Fruit fly (Drosophila melanogaster): ENCODE data around the gene Drsl2.

The Drsl2 gene

DNA sequence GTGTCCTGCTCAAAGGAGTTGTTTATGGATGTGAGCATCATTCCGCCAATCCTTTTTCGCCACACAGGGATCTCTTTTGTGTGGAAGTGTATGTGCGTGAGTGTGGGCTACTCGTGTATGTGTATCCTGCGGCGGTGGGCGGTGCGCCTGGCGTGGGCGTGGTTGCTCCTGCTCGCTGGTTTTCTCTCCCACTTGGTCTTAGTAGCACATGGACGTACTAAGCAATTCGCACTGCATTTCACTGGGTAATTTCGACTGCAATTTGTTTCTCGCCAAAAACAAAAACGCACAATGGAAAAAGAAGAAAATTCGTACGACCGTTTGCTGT lies 11.4 kb downstream of the Drsl2 start:
- TF ChIP-seq fd96Ca (GFP tag; IDR thresholded peaks at IDR 0.05) (no peak), gl (tag; optimal IDR thresholded peaks at IDR 0.05) (no peak), rn (GFP tag; IDR thresholded peaks at IDR 0.05) (no peak), D1 (tag; optimal IDR thresholded peaks at IDR 0.05) (no peak), CG17806 (tag; optimal IDR thresholded peaks at IDR 0.05) (no peak), CG34367 (tag; optimal IDR thresholded peaks at IDR 0.05) (no peak), EcR (GFP tag; optimal IDR thresholded peaks at IDR 0.05) (no peak), CG10348 (GFP tag; IDR thresholded peaks at IDR 0.05) (no peak), CG13204 (GFP tag; optimal IDR thresholded peaks at IDR 0.05) (no peak), CG8301 (tag; optimal IDR thresholded peaks at IDR 0.05) (no peak), CG14655 (GFP tag; optimal IDR thresholded peaks at IDR 0.05) (no peak), CG12605 (GFP tag; IDR thresholded peaks at IDR 0.05) (no peak), Pif1A (GFP tag; optimal IDR thresholded peaks at IDR 0.05) (no peak), CG8159 (tag; optimal IDR thresholded peaks at IDR 0.05) (no peak)

DNA sequence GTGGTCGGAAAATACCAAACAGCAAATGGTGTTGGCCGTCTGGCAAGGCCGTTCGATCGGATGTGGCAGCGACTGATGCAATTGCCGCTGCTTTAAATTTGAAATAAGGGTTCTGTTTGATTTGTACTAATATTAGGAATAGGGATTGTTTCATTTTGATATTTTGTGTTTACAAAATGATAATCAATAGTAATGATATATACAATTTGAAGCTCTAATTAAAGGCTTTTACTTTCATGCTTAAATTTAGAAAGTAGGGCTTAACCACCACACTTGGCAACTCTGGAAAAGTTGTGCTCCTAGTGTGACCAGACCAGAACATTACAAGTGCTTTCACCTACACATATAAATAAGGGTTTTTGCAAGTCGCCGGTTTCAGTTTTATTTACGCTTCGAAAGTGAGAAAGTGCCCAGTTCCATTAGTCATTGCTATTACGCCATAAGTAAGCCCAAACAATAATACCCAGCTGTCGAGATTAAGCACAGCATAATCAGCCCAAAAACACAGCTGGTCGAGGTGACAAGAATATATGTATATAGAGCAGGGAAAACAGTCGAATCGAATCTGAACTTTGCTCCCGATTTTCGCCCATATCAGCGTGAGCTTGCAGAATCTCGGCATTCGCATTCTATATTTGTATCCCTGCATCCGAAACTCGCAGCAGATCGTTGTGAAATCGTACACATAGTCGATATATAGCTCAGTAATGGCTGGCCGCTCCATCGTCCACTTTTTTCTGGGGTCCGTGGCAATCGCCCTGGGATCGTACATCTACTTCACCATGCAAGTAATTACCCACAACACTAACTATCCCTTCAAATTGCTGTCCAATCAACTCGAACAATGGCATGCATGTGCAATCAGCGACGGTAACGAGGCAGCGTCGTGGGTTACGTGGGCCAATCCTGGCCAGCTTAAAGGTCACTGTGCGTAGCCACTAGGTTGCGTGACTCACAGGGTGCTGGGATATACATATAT lies 12.1 kb downstream of the Drsl2 start, which contains the start of gene Gtpx:
Gene Gtpx, plus strand, starts transcription at position 341 of the 979 bp plus-strand sequence.
- TF ChIP-seq CG10348 (GFP tag; IDR thresholded peaks at IDR 0.05) (no peak), rn (GFP tag; IDR thresholded peaks at IDR 0.05) (no peak), CG8159 (tag; optimal IDR thresholded peaks at IDR 0.05) (no peak), D1 (tag; optimal IDR thresholded peaks at IDR 0.05) (no peak), fd96Ca (GFP tag; IDR thresholded peaks at IDR 0.05) (no peak), CG15710 (tag; optimal IDR thresholded peaks at IDR 0.05) (no peak), Pif1B (GFP tag; optimal IDR thresholded peaks at IDR 0.05) (peak; percentile 17), EcR (GFP tag; optimal IDR thresholded peaks at IDR 0.05) (no peak), CG9948 (tag; optimal IDR thresholded peaks at IDR 0.05) (no peak), Snoo (tag; optimal IDR thresholded peaks at IDR 0.05) (peak; percentile 4), CG8301 (tag; optimal IDR thresholded peaks at IDR 0.05) (peak; percentile 24), Ets98B (GFP tag; IDR thresholded peaks at IDR 0.05) (peak; percentile 38; the same call in 1 of the 2 replicates), CG17806 (tag; optimal IDR thresholded peaks at IDR 0.05) (no peak), gl (tag; optimal IDR thresholded peaks at IDR 0.05) (peak; percentile 67), Pif1A (GFP tag; optimal IDR thresholded peaks at IDR 0.05) (peak; percentile 40), CG34367 (tag; optimal IDR thresholded peaks at IDR 0.05) (peak; percentile 40), CG14655 (GFP tag; optimal IDR thresholded peaks at IDR 0.05) (no peak), CG32121 (GFP tag; IDR thresholded peaks at IDR 0.05) (no peak), CG4496 (GFP tag; IDR thresholded peaks at IDR 0.05) (peak; percentile 48; the same call in 2 of the 3 replicates), CG12605 (GFP tag; IDR thresholded peaks at IDR 0.05) (no peak; the same call in 1 of the 2 replicates)

DNA sequence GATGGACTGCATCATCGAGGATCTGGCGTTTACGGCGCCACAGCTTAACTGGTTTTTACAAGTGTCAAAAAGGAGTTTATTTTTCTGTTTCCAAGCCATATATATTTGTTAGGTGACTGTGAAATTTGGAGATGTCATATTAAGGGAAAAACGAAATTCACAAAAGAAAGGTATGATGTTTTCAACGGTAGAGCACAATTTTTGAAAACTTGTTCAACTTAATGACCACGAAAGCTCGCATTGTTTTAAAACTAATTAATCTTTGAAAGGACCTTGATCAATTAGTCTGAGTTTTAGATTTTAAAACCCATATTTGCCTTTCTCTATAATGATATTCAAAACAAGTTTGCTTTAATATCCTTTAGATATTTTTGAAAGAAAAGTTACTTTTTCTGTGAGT lies 14.6 kb downstream of the Drsl2 start, which contains the start of gene Strip:
Gene Strip, minus strand, starts transcription at position 101 of the 400 bp plus-strand sequence.
- TF ChIP-seq fd96Ca (GFP tag; IDR thresholded peaks at IDR 0.05) (no peak), Pif1A (GFP tag; optimal IDR thresholded peaks at IDR 0.05) (no peak), EcR (GFP tag; optimal IDR thresholded peaks at IDR 0.05) (no peak), gl (tag; optimal IDR thresholded peaks at IDR 0.05) (no peak), D1 (tag; optimal IDR thresholded peaks at IDR 0.05) (no peak), CG14655 (GFP tag; optimal IDR thresholded peaks at IDR 0.05) (no peak), CG17806 (tag; optimal IDR thresholded peaks at IDR 0.05) (no peak), Pif1B (GFP tag; optimal IDR thresholded peaks at IDR 0.05) (no peak), Ets98B (GFP tag; IDR thresholded peaks at IDR 0.05) (no peak), CG12605 (GFP tag; IDR thresholded peaks at IDR 0.05) (no peak), CG10348 (GFP tag; IDR thresholded peaks at IDR 0.05) (no peak), CG4496 (GFP tag; IDR thresholded peaks at IDR 0.05) (no peak), Snoo (tag; optimal IDR thresholded peaks at IDR 0.05) (no peak), CG32121 (GFP tag; IDR thresholded peaks at IDR 0.05) (no peak), rn (GFP tag; IDR thresholded peaks at IDR 0.05) (no peak), CG8159 (tag; optimal IDR thresholded peaks at IDR 0.05) (no peak), CG34367 (tag; optimal IDR thresholded peaks at IDR 0.05) (no peak), CG13204 (GFP tag; optimal IDR thresholded peaks at IDR 0.05) (no peak)

DNA sequence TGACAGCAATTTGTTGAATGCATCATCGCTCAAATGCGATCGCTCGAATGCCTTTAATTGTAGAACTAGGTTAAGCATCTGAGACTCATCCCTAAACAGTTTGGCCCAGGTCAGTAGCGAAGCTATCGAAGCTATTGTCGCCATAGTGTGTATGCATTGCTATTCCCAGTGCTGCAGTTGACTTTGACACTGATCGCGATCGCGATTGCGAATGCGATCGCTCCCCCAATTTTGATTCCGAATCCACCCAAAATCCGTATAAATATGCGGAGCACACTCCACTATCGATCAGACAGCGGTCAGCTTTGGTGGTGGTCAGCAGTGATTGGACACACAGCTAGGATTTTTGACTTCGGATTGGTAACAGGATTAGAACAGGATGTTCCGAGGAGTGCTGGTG lies 15.6 kb downstream of the Drsl2 start, which contains the start of gene CG14961:
Gene CG14961, plus strand, starts transcription at position 301 of the 400 bp plus-strand sequence.
- no peak for TF ChIP-seq Snoo (tag; optimal IDR thresholded peaks at IDR 0.05)
- TF ChIP-seq CG10348 (GFP tag; IDR thresholded peaks at IDR 0.05) = no peak
- TF ChIP-seq CG14655 (GFP tag; optimal IDR thresholded peaks at IDR 0.05) = no peak

DNA sequence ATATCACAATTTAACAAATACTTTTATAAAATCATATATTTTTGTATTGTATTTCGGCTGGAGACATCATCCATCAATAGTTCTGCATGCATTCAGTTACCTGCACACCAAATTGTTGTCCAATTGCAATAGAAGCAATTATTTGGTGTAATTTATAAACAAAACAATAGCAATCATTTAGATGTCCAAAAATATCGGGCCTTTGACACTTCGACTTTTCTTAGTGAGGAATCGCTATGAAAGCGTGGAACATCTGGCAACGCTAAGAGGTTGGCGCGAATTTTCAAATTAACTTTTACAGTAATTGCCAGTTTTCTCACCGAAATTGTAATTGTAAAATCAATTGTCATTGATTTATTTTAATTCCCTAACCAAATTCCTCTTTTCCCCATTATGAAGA lies 20.6 kb downstream of the Drsl2 start, which contains the start of gene CG14969:
Gene CG14969, minus strand, starts transcription at position 195 of the 400 bp plus-strand sequence.
- TF ChIP-seq CG14655 (GFP tag; optimal IDR thresholded peaks at IDR 0.05) = no peak
- TF ChIP-seq CG15710 (tag; optimal IDR thresholded peaks at IDR 0.05) = no peak
- TF ChIP-seq CG8301 (tag; optimal IDR thresholded peaks at IDR 0.05) = no peak
- TF ChIP-seq Ets98B (GFP tag; IDR thresholded peaks at IDR 0.05) = no peak
- no peak for TF ChIP-seq Snoo (tag; optimal IDR thresholded peaks at IDR 0.05)
- no peak for TF ChIP-seq CG34367 (tag; optimal IDR thresholded peaks at IDR 0.05)
- TF ChIP-seq CG17806 (tag; optimal IDR thresholded peaks at IDR 0.05) = no peak
- no peak for TF ChIP-seq CG8159 (tag; optimal IDR thresholded peaks at IDR 0.05)
- no peak for TF ChIP-seq Pif1A (GFP tag; optimal IDR thresholded peaks at IDR 0.05)
- no peak for TF ChIP-seq CG9948 (tag; optimal IDR thresholded peaks at IDR 0.05)

DNA sequence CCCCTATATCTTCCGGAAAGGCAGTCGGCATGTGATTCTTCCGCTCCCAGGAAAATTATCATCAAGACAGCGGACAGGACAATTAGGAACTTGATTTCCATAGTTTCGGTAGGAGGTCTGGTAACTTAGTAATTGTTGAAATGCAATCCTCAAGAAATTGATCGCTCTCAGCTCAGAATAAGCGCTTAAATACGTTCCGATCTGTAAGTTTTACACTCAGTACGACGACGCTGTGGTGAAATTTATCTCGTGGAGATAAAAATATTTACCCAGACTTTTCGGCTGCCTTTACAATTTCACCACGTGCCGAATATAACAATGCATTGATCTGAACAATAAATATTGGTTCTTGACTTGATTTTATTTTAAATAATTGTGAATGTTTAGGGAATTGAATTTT lies 21.5 kb downstream of the Drsl2 start, which contains the start of gene Drsl1:
Gene Drsl1, minus strand, starts transcription at position 101 of the 400 bp plus-strand sequence.
- no peak for TF ChIP-seq CG14655 (GFP tag; optimal IDR thresholded peaks at IDR 0.05)
- TF ChIP-seq CG34367 (tag; optimal IDR thresholded peaks at IDR 0.05) = no peak
- no peak for TF ChIP-seq CG15710 (tag; optimal IDR thresholded peaks at IDR 0.05)
- TF ChIP-seq CG32121 (GFP tag; IDR thresholded peaks at IDR 0.05) = no peak
- TF ChIP-seq CG8159 (tag; optimal IDR thresholded peaks at IDR 0.05) = no peak
- TF ChIP-seq fd96Ca (GFP tag; IDR thresholded peaks at IDR 0.05) = no peak

Measured in whole organism, pupa.